Worm (Caenorhabditis elegans) whole organism, L2 larva: ENCODE measurements around the gene mam-7.

Experiments
- ZK546.5 ChIP-seq: sonication (generic microtip); optimal IDR thresholded peaks from 2 replicates; lab custom pipeline; 2017; ENCODE audit warnings: missing biosample characterization, missing genetic modification characterization
- gmeb-1 ChIP-seq: fragments of 150-350 bp; optimal IDR thresholded peaks from 2 replicates; lab custom pipeline; 2014; ENCODE audit warnings: missing biosample characterization, missing genetic modification characterization
- lin-11 ChIP-seq: fragments of 150-350 bp; sonication (generic microtip); optimal IDR thresholded peaks from 2 replicates; lab custom pipeline; 2014; ENCODE audit warnings: missing biosample characterization, missing genetic modification characterization, inconsistent platforms, mixed read lengths
- lin-39 ChIP-seq: fragments of 150-350 bp; optimal IDR thresholded peaks from 2 replicates; lab custom pipeline; 2014; ENCODE audit warnings: missing biosample characterization, missing genetic modification reagents, missing genetic modification characterization
- mab-5 ChIP-seq: fragments of 150-350 bp; optimal IDR thresholded peaks from 2 replicates; lab custom pipeline; 2014; ENCODE audit warnings: missing biosample characterization, missing genetic modification characterization
- nhr-237 ChIP-seq: fragments of 150-350 bp; optimal IDR thresholded peaks from 2 replicates; lab custom pipeline; 2014; ENCODE audit warnings: missing biosample characterization, missing genetic modification characterization
- ztf-11 ChIP-seq: sonication (generic microtip); optimal IDR thresholded peaks from 2 replicates; lab custom pipeline; 2017; ENCODE audit warnings: missing biosample characterization, missing genetic modification characterization

DNA sequence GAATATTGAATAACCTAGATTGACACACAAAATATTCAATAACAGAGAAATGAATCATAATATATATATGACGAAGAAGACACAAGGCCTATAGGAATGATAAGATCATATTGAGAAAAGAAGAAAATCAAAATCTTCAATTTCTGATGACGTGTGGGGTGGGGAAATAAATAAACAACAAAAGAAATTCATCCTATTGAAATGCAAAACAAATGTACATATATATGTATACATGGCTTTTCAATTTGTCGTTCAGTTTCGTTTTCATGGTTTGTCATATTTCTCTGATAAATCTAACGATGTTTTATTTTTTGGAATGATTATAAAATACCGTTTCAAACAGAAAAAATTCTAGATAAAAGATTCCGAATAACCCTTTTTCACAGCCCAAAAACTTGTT lies 33.7 kb downstream of the mam-7 start, which contains the start of gene ttr-3:
- TF ChIP-seq ZK546.5 (tag; lab: Kevin White, UChicago) (no peak), lin-39 (tag; lab: Kevin White, UChicago) (no peak), ztf-11 (tag; lab: Kevin White, UChicago) (no peak), nhr-237 (tag; lab: Kevin White, UChicago) (no peak), mab-5 (tag; lab: Kevin White, UChicago) (no peak), lin-11 (no peak), gmeb-1 (no peak)
